Fruit fly (Drosophila melanogaster): ENCODE data around the gene Obp18a.

Obp18a gene

DNA sequence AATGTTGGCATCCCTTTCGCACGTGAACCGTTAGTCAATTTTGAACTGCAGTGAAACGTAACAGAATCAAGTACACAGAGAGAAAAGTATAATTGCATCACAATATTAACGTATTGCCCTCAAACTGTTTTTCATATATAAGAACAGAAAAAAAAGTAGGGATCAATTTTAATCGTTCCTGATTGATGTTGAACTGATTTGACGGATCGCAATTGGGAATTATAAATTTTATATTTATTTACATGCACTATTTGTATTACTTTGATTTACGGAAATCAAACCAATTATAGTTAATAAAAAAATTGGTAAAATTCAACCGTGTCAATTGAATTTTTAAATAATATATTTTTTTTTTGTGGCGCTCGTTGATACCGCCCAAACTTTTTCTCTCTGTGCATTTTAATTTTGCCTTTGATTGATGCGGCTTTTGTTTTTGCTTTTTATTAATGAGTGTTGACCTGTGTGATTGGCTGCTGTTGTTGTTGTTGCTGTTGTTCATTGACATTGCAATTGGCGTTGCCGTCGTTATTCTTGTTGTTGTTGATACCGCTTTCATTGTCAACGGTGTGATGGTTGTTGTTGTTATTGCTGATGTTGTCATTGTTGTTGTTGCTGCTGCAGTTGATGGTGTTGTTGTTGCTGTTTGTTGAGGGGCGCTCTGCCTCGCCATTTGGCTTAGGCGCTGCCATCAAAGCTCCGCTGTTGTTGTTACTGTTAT, 17.1 kb upstream of the Obp18a start (continued):
- TF ChIP-seq mam (GFP tag; optimal IDR thresholded peaks at IDR 0.05) = no peak
- TF ChIP-seq dm (GFP tag; optimal IDR thresholded peaks at IDR 0.05) = no peak
- TF ChIP-seq CG10321 (GFP tag; IDR thresholded peaks at IDR 0.05) = no peak; the same call in 1 of the 2 replicates
- peak; percentile 31; the same call in 1 of the 2 replicates for TF ChIP-seq CG3847 (GFP tag; IDR thresholded peaks at IDR 0.05)
- peak; percentile 35 for TF ChIP-seq lilli (GFP tag; optimal IDR thresholded peaks at IDR 0.05)
- TF ChIP-seq tgo (GFP tag; IDR thresholded peaks at IDR 0.05) = peak; percentile 49; the same call in 2 of the 3 replicates
- no peak for TF ChIP-seq TFAM (GFP tag; optimal IDR thresholded peaks at IDR 0.05)
- no peak for TF ChIP-seq Antp (GFP tag; optimal IDR thresholded peaks at IDR 0.05)
- TF ChIP-seq p53 (GFP tag; optimal IDR thresholded peaks at IDR 0.05) = no peak
- no peak for TF ChIP-seq Dip2 (GFP tag; IDR thresholded peaks at IDR 0.05)
- peak; percentile 31; the same call in 1 of the 2 replicates for TF ChIP-seq ap (GFP tag; IDR thresholded peaks at IDR 0.05)
- TF ChIP-seq Elba2 (GFP tag; optimal IDR thresholded peaks at IDR 0.05) = no peak
- peak; percentile 56 for TF ChIP-seq CG17359 (tag; optimal IDR thresholded peaks at IDR 0.05)
- TF ChIP-seq CG4404 (GFP tag; IDR thresholded peaks at IDR 0.05) = no peak
- peak in 1 of 2 experiments; percentile 54 for TF ChIP-seq dpn (GFP tag; optimal IDR thresholded peaks at IDR 0.05)
- no peak for TF ChIP-seq hbn (GFP tag; IDR thresholded peaks at IDR 0.05; ENCODE audit: partially characterized antibody)
- TF ChIP-seq eyg (GFP tag; optimal IDR thresholded peaks at IDR 0.05) = no peak
- peak; percentile 78 for TF ChIP-seq dmrt99B (tag; optimal IDR thresholded peaks at IDR 0.05)
- TF ChIP-seq chinmo (GFP tag; IDR thresholded peaks at IDR 0.05; ENCODE audit: partially characterized antibody) = no peak
- TF ChIP-seq NfI (GFP tag; optimal IDR thresholded peaks at IDR 0.05) = peak; percentile 38
- TF ChIP-seq unc-4 (GFP tag; IDR thresholded peaks at IDR 0.05; ENCODE audit: partially characterized antibody) = no peak
- TF ChIP-seq D (optimal IDR thresholded peaks at IDR 0.05) = no peak
- TF ChIP-seq D (GFP tag; optimal IDR thresholded peaks at IDR 0.05) = peak; percentile 70
- TF ChIP-seq CG8478 (optimal IDR thresholded peaks at IDR 0.05) = no peak
- TF ChIP-seq Hmr (GFP tag; optimal IDR thresholded peaks at IDR 0.05) = peak; percentile 17
- peak; percentile 39 for TF ChIP-seq salm (tag; optimal IDR thresholded peaks at IDR 0.05)
- no peak for TF ChIP-seq sc (optimal IDR thresholded peaks at IDR 0.05)
- TF ChIP-seq sc (GFP tag; optimal IDR thresholded peaks at IDR 0.05) = peak; percentile 41
- peak; percentile 6 for TF ChIP-seq Camta (GFP tag; optimal IDR thresholded peaks at IDR 0.05)
- peak; percentile 66 for TF ChIP-seq CG12391 (tag; optimal IDR thresholded peaks at IDR 0.05)
- peak; percentile 62 for TF ChIP-seq zen (tag; optimal IDR thresholded peaks at IDR 0.05)
- peak; percentile 71 for TF ChIP-seq CG2712 (tag; optimal IDR thresholded peaks at IDR 0.05)
- peak; percentile 47 for TF ChIP-seq org-1 (GFP tag; optimal IDR thresholded peaks at IDR 0.05)
- peak; percentile 29; the same call in 1 of the 2 replicates for TF ChIP-seq ttk (GFP tag; IDR thresholded peaks at IDR 0.05)
- TF ChIP-seq fru (optimal IDR thresholded peaks at IDR 0.05) = no peak
- peak; percentile 60 for TF ChIP-seq zf30C (GFP tag; optimal IDR thresholded peaks at IDR 0.05)
- TF ChIP-seq CG8944 (GFP tag; optimal IDR thresholded peaks at IDR 0.05) = no peak
- TF ChIP-seq Atf6 (GFP tag; IDR thresholded peaks at IDR 0.05) = peak; percentile 35; the same call in 1 of the 2 replicates
- peak; percentile 53 for TF ChIP-seq bcd (GFP tag; optimal IDR thresholded peaks at IDR 0.05)
- TF ChIP-seq Dek (tag; optimal IDR thresholded peaks at IDR 0.05) = peak; percentile 16
- no peak for TF ChIP-seq pb (GFP tag; optimal IDR thresholded peaks at IDR 0.05)
- no peak for TF ChIP-seq CG11456 (GFP tag; IDR thresholded peaks at IDR 0.05)
- TF ChIP-seq CG7786 (GFP tag; optimal IDR thresholded peaks at IDR 0.05) = no peak
- TF ChIP-seq pfk (GFP tag; optimal IDR thresholded peaks at IDR 0.05) = no peak
- TF ChIP-seq Fer3 (tag; optimal IDR thresholded peaks at IDR 0.05) = peak; percentile 34
- TF ChIP-seq shn (GFP tag; optimal IDR thresholded peaks at IDR 0.05) = no peak
- TF ChIP-seq ATbp (GFP tag; optimal IDR thresholded peaks at IDR 0.05) = peak; percentile 51
- no peak for TF ChIP-seq fu2 (GFP tag; optimal IDR thresholded peaks at IDR 0.05)
- TF ChIP-seq wor (GFP tag; IDR thresholded peaks at IDR 0.05) = peak; percentile 27; the same call in 1 of the 2 replicates
- peak; percentile 68 for TF ChIP-seq unpg (GFP tag; optimal IDR thresholded peaks at IDR 0.05)
- TF ChIP-seq stc (GFP tag; IDR thresholded peaks at IDR 0.05) = peak; percentile 45
